Fruit fly (Drosophila melanogaster) whole organism, wandering third instar larva: Measurements from ENCODE around the gene tth.

Source experiments
- CG32264 ChIP-seq: fragments of 200-800 bp; sonication (Bioruptor generic); optimal IDR thresholded peaks from 2 replicates; lab custom pipeline; 2016; ENCODE audit warnings: missing biosample characterization, missing genetic modification characterization
- Dfd ChIP-seq: fragments of >200 bp; optimal IDR thresholded peaks from 2 replicates; lab custom pipeline; 2017; ENCODE audit warnings: missing biosample characterization, missing genetic modification characterization
- Hr78 ChIP-seq: fragments of >200 bp; optimal IDR thresholded peaks from 2 replicates; lab custom pipeline; 2017; ENCODE audit warnings: missing biosample characterization, missing genetic modification characterization
- Myc ChIP-seq: fragments of >200 bp; optimal IDR thresholded peaks from 2 replicates; lab custom pipeline; 2017
- N ChIP-seq: fragments of >200 bp; optimal IDR thresholded peaks from 2 replicates; lab custom pipeline; 2018; ENCODE audit warnings: missing biosample characterization, missing external identifiers, missing genetic modification characterization
- Rel ChIP-seq, 2 experiments: fragments of 200-800 bp; sonication (Bioruptor generic) in 1 of 2; optimal IDR thresholded peaks; 2 replicates in 1 of 2; 3 replicates in 1 of 2; lab custom pipeline; 2016 to 2019; ENCODE audit warnings: mild to moderate bottlenecking in 2 of 2, missing biosample characterization in 2 of 2, missing genetic modification characterization in 2 of 2, moderate library complexity in 1 of 2
- br ChIP-seq: fragments of 200-800 bp; sonication (Bioruptor generic); optimal IDR thresholded peaks from 2 replicates; lab custom pipeline; 2016; ENCODE audit warnings: missing biosample characterization, missing genetic modification characterization
- dl ChIP-seq, 2 experiments: fragments of 175-275, 200-275 bp in 1 of 2; fragments of 200-275 bp in 1 of 2; sonication (Bioruptor generic); optimal IDR thresholded peaks; lab custom pipeline; 2018; ENCODE audit warnings: mild to moderate bottlenecking in 2 of 2, missing biosample characterization in 2 of 2, missing genetic modification characterization in 2 of 2, moderate library complexity in 2 of 2; ENCODE audit not compliant: partially characterized antibody in 2 of 2, insufficient read depth in 1 of 2
- dmrt93B ChIP-seq: fragments of 200-800 bp; sonication (Bioruptor generic); optimal IDR thresholded peaks from 2 replicates; lab custom pipeline; 2018; ENCODE audit warnings: missing biosample characterization, mild to moderate bottlenecking, missing genetic modification characterization
- h ChIP-seq: fragments of 200-800 bp; sonication (Bioruptor generic); optimal IDR thresholded peaks from 3 replicates; lab custom pipeline; 2016; ENCODE audit warnings: missing biosample characterization, mild to moderate bottlenecking, missing genetic modification characterization
- lola ChIP-seq: fragments of >200 bp; optimal IDR thresholded peaks from 2 replicates; lab custom pipeline; 2017; ENCODE audit warnings: missing biosample characterization, missing genetic modification characterization
- rgr ChIP-seq: fragments of 200-800 bp; sonication (Bioruptor generic); optimal IDR thresholded peaks from 3 replicates; lab custom pipeline; 2016; ENCODE audit warnings: missing biosample characterization, mild to moderate bottlenecking, missing genetic modification characterization
- usp ChIP-seq: fragments of >200 bp; optimal IDR thresholded peaks from 2 replicates; lab custom pipeline; 2017; ENCODE audit warnings: missing biosample characterization, missing genetic modification characterization

dm6 chrX:13643961-13644360 lies 27.6 kb upstream of the tth start:
- TF ChIP-seq Hr78 (GFP tag; lab: Kevin White, UChicago) (no peak), br (peak; percentile 38), rgr (GFP tag; lab: Kevin White, UChicago) (peak; percentile 62), h (GFP tag; lab: Kevin White, UChicago) (peak; percentile 70), lola (GFP tag; lab: Kevin White, UChicago) (no peak), Myc (lab: Kevin White, UChicago) (no peak), dmrt93B (GFP tag; lab: Kevin White, UChicago) (peak; percentile 19), usp (GFP tag; lab: Kevin White, UChicago) (no peak), dl (GFP tag; optimal IDR thresholded peaks at IDR 0.05; lab: Kevin White, UChicago; ENCODE audit: insufficient read depth in 1 of 2, partially characterized antibody in 2 of 2) (no peak), N (GFP tag; lab: Kevin White, UChicago) (no peak), CG32264 (GFP tag; lab: Kevin White, UChicago) (no peak), Dfd (GFP tag; lab: Kevin White, UChicago) (no peak), Rel (GFP tag; optimal IDR thresholded peaks at IDR 0.05; lab: Kevin White, UChicago) (no peak), Rel (tag; optimal IDR thresholded peaks at IDR 0.05; lab: Kevin White, UChicago) (no peak)
